Worm (Caenorhabditis elegans) whole organism, L2 larva: ENCODE results near the gene pdl-1.

Experiments used
- R02D3.7 ChIP-seq: fragments of 150-350 bp; optimal IDR thresholded peaks from 2 replicates; lab custom pipeline; 2014; ENCODE audit warnings: missing biosample characterization, missing genetic modification characterization
- aly-2 ChIP-seq: fragments of 150-350 bp; optimal IDR thresholded peaks from 2 replicates; lab custom pipeline; 2014; ENCODE audit warnings: missing biosample characterization, missing genetic modification characterization
- blmp-1 ChIP-seq: sonication (generic microtip); optimal IDR thresholded peaks from 2 replicates; lab custom pipeline; 2017; ENCODE audit warnings: missing genetic modification characterization, mild to moderate bottlenecking, missing compliant biosample characterization, antibody characterized with exemption, moderate library complexity; ENCODE audit not compliant: insufficient read depth
- mbf-1 ChIP-seq: sonication (generic microtip); optimal IDR thresholded peaks from 2 replicates; lab custom pipeline; 2017; ENCODE audit warnings: missing biosample characterization, missing genetic modification characterization

DNA sequence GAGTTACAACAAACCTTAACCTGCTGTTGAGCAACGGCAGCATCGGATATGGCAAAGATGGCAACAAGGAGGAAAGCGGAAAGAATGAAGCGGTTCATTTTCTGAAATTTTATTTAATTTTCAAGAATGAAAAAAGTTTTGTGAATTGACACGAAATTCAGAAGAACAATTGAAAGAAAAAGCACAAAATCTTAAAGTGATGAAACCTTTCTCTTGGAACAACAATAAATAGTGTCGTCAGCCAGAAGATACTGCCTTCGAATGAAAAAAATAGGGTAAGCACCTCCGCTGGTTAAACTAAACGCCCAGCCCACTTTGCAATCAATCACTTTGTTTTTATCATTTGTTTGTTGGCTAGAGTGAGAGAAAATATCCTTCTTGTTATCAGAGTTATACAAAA, 28.5 kb downstream of the pdl-1 start, which contains the start of gene E04F6.9:
- no peak for TF ChIP-seq R02D3.7 (tag; lab: Kevin White, UChicago)
- TF ChIP-seq mbf-1 (tag; lab: Kevin White, UChicago) = no peak
- TF ChIP-seq aly-2 (tag; lab: Kevin White, UChicago) = no peak
- no peak for TF ChIP-seq blmp-1
